Fruit fly (Drosophila melanogaster) whole organism, embryonic: ENCODE results near the gene mino.
A peak's percentile ranks its signal among the peaks of the same experiment; 100 is the strongest.

Source experiments
- Aef1 ChIP-seq: fragments of 200-800 bp; sonication (Bioruptor generic); IDR thresholded peaks from 3 replicates; pipeline ENCODE4 v1.3.6; 2022; ENCODE audit warnings: missing biosample characterization, missing genetic modification characterization
- Bdp1 ChIP-seq: fragments of 200-800 bp; sonication (Bioruptor generic); optimal IDR thresholded peaks from 3 replicates; lab custom pipeline; 2016; ENCODE audit warnings: missing biosample characterization, missing genetic modification characterization
- C15 ChIP-seq: fragments of 200-800 bp; sonication (Bioruptor generic); IDR thresholded peaks from 3 replicates; pipeline ENCODE4 v1.3.6; 2022; ENCODE audit warnings: missing biosample characterization, missing genetic modification characterization
- CG10321 ChIP-seq: fragments of 200-800 bp; sonication (Bioruptor generic); IDR thresholded peaks from 2 replicates; pipeline ENCODE4 v1.3.6; 2022; ENCODE audit warnings: missing biosample characterization, missing genetic modification characterization
- CG11504 ChIP-seq: fragments of 200-800 bp; sonication (Bioruptor generic); optimal IDR thresholded peaks from 3 replicates; lab custom pipeline; 2019; ENCODE audit warnings: missing biosample characterization, mild to moderate bottlenecking, missing genetic modification characterization, moderate library complexity
- CG11696 ChIP-seq: fragments of 200-800 bp; sonication (Bioruptor generic); IDR thresholded peaks from 2 replicates; pipeline ENCODE4 v1.3.6; 2022; ENCODE audit warnings: missing biosample characterization, missing genetic modification characterization
- CG13894 ChIP-seq: fragments of 200-800 bp; sonication (Bioruptor generic); optimal IDR thresholded peaks from 3 replicates; lab custom pipeline; 2018; ENCODE audit warnings: missing biosample characterization, mild to moderate bottlenecking, missing genetic modification characterization, moderate library complexity
- CG17359 ChIP-seq: fragments of 200-800 bp; sonication (Bioruptor generic); optimal IDR thresholded peaks from 3 replicates; lab custom pipeline; 2018; ENCODE audit warnings: missing biosample characterization, mild to moderate bottlenecking, missing genetic modification characterization, moderate library complexity
- CG1832 ChIP-seq: fragments of 200-800 bp; sonication (Bioruptor generic); optimal IDR thresholded peaks from 2 replicates; lab custom pipeline; 2017; ENCODE audit warnings: missing biosample characterization, mild to moderate bottlenecking, missing genetic modification characterization, inconsistent platforms
- CG2202 ChIP-seq: fragments of 200-800 bp; sonication (Bioruptor generic); optimal IDR thresholded peaks from 2 replicates; lab custom pipeline; 2018; ENCODE audit warnings: missing biosample characterization, mild to moderate bottlenecking, missing genetic modification characterization
- CG2889 ChIP-seq: fragments of 200-800 bp; sonication (Bioruptor generic); IDR thresholded peaks from 3 replicates; pipeline ENCODE4 v1.3.6; 2022; ENCODE audit warnings: missing biosample characterization, missing genetic modification characterization
- CG31365 ChIP-seq: fragments of 200-800 bp; sonication (Bioruptor generic); optimal IDR thresholded peaks from 2 replicates; lab custom pipeline; 2018; ENCODE audit warnings: missing biosample characterization, mild to moderate bottlenecking, missing genetic modification characterization
- CG3163 ChIP-seq: fragments of 200-800 bp; sonication (Bioruptor generic); optimal IDR thresholded peaks from 3 replicates; lab custom pipeline; 2016; ENCODE audit warnings: missing biosample characterization, missing genetic modification characterization
- CG33213 ChIP-seq: fragments of 200-800 bp; sonication (Bioruptor generic); optimal IDR thresholded peaks from 3 replicates; lab custom pipeline; 2016; ENCODE audit warnings: missing biosample characterization, missing genetic modification characterization
- CG6813 ChIP-seq: fragments of 200-800 bp; sonication (Bioruptor generic); optimal IDR thresholded peaks from 2 replicates; lab custom pipeline; 2017; ENCODE audit warnings: missing biosample characterization, missing genetic modification characterization, mild to moderate bottlenecking, moderate library complexity, missing genetic modification reagents
- CG8089 ChIP-seq: fragments of 200-800 bp; sonication (Bioruptor generic); optimal IDR thresholded peaks from 3 replicates; lab custom pipeline; 2016; ENCODE audit warnings: missing biosample characterization, missing genetic modification characterization
- CG8765 ChIP-seq: fragments of 200-800 bp; sonication (Bioruptor generic); IDR thresholded peaks from 2 replicates; pipeline ENCODE4 v1.3.6; 2022; ENCODE audit warnings: missing biosample characterization, missing genetic modification characterization
- CG8924 ChIP-seq: fragments of 200-800 bp; optimal IDR thresholded peaks from 3 replicates; lab custom pipeline; 2019; ENCODE audit warnings: missing biosample characterization, mild to moderate bottlenecking, missing genetic modification characterization, moderate library complexity
- CG8944 ChIP-seq: fragments of 200-800 bp; sonication (Bioruptor generic); optimal IDR thresholded peaks from 3 replicates; lab custom pipeline; 2016; ENCODE audit warnings: missing biosample characterization, missing genetic modification characterization
- Camta ChIP-seq: fragments of 200-800 bp; sonication (Bioruptor generic); optimal IDR thresholded peaks from 2 replicates; lab custom pipeline; 2016; ENCODE audit warnings: missing biosample characterization, missing genetic modification characterization
- D ChIP-seq, 2 experiments: fragments of 200-800 bp in 1 of 2; fragments of >200 bp in 1 of 2; sonication (Bioruptor generic) in 1 of 2; optimal IDR thresholded peaks; 2 replicates in 1 of 2; 3 replicates in 1 of 2; lab custom pipeline; 2017; ENCODE audit warnings: mild to moderate bottlenecking in 1 of 2, missing biosample characterization in 1 of 2, missing genetic modification characterization in 1 of 2, missing genetic modification reagents in 1 of 2
- Deaf1 ChIP-seq: fragments of 200-800 bp; optimal IDR thresholded peaks from 3 replicates; lab custom pipeline; 2019; ENCODE audit warnings: missing biosample characterization, mild to moderate bottlenecking, missing genetic modification characterization, moderate library complexity
- Dek ChIP-seq: fragments of 200-800 bp; sonication (Bioruptor generic); optimal IDR thresholded peaks from 3 replicates; lab custom pipeline; 2019; ENCODE audit warnings: missing biosample characterization, mild to moderate bottlenecking, missing genetic modification characterization, moderate library complexity
- Eip74EF ChIP-seq, 2 experiments: fragments of 200-800 bp in 1 of 2; fragments of >200 bp in 1 of 2; sonication (Bioruptor generic) in 1 of 2; optimal IDR thresholded peaks; 2 replicates each; lab custom pipeline; 2017 to 2019; ENCODE audit warnings: missing biosample characterization in 2 of 2, missing genetic modification characterization in 2 of 2, mild to moderate bottlenecking in 1 of 2, moderate library complexity in 1 of 2
- HmgD ChIP-seq: fragments of 200-800 bp; sonication (Bioruptor generic); optimal IDR thresholded peaks from 3 replicates; lab custom pipeline; 2016; ENCODE audit warnings: missing biosample characterization, missing genetic modification characterization
- Hr39 ChIP-seq: fragments of >200 bp; optimal IDR thresholded peaks from 2 replicates; lab custom pipeline; 2017
- Jarid2 ChIP-seq: fragments of 200-800 bp; sonication (Bioruptor generic); optimal IDR thresholded peaks from 3 replicates; lab custom pipeline; 2017; ENCODE audit warnings: mild to moderate bottlenecking, missing biosample characterization, missing genetic modification reagents, missing genetic modification characterization
- Mrtf ChIP-seq: fragments of 200-800 bp; sonication (Bioruptor generic); IDR thresholded peaks from 3 replicates; pipeline ENCODE4 v1.3.6; 2022; ENCODE audit warnings: missing biosample characterization, missing genetic modification characterization
- Rx ChIP-seq: fragments of 200-800 bp; sonication (Bioruptor generic); IDR thresholded peaks from 2 replicates; pipeline ENCODE4 v1.3.6; 2022; ENCODE audit warnings: missing biosample characterization, missing genetic modification characterization
- Sox102F ChIP-seq: fragments of 200-800 bp; sonication (Bioruptor generic); optimal IDR thresholded peaks from 2 replicates; lab custom pipeline; 2018; ENCODE audit warnings: missing biosample characterization, mild to moderate bottlenecking, missing genetic modification characterization, moderate library complexity
- TFAM ChIP-seq: fragments of 200-800 bp; sonication (Bioruptor generic); optimal IDR thresholded peaks from 2 replicates; lab custom pipeline; 2017; ENCODE audit warnings: missing biosample characterization, missing genetic modification characterization, inconsistent platforms
- Trl ChIP-seq, 3 experiments: fragments of >200 bp in 2 of 3; fragments of 200-800 bp in 1 of 3; sonication (Bioruptor generic) in 1 of 3; optimal IDR thresholded peaks; 2 replicates in 1 of 3; 3 replicates in 2 of 3; lab custom pipeline; 2016 to 2017; ENCODE audit warnings: missing biosample characterization in 1 of 3, missing genetic modification characterization in 1 of 3
- bbx ChIP-seq: fragments of 200-800 bp; sonication (Bioruptor generic); IDR thresholded peaks from 2 replicates; pipeline ENCODE4 v1.3.6; 2022; ENCODE audit warnings: missing biosample characterization, missing genetic modification characterization; ENCODE audit not compliant: partially characterized antibody
- br ChIP-seq: fragments of >200 bp; optimal IDR thresholded peaks from 2 replicates; lab custom pipeline; 2017
- bsh ChIP-seq, 2 experiments: fragments of 200-800 bp; sonication (Bioruptor generic); optimal IDR thresholded peaks; 2 replicates each; lab custom pipeline; 2017 to 2018; ENCODE audit warnings: mild to moderate bottlenecking in 2 of 2, missing biosample characterization in 2 of 2, missing genetic modification characterization in 2 of 2, moderate library complexity in 1 of 2
- chm ChIP-seq: fragments of 200-800 bp; sonication (Bioruptor generic); IDR thresholded peaks from 2 replicates; pipeline ENCODE4 v1.3.6; 2022; ENCODE audit warnings: missing biosample characterization, missing genetic modification characterization
- dati ChIP-seq: fragments of 200-800 bp; sonication (Bioruptor generic); IDR thresholded peaks from 2 replicates; pipeline ENCODE4 v1.3.6; 2022; ENCODE audit warnings: missing biosample characterization, missing genetic modification characterization
- fd64A ChIP-seq: fragments of 200-800 bp; sonication (Bioruptor generic); optimal IDR thresholded peaks from 3 replicates; lab custom pipeline; 2018; ENCODE audit warnings: missing biosample characterization, mild to moderate bottlenecking, missing genetic modification characterization
- insv ChIP-seq, 2 experiments: fragments of 200-800 bp; sonication (Bioruptor generic); optimal IDR thresholded peaks; 3 replicates each; lab custom pipeline; 2016 to 2018; ENCODE audit warnings: missing biosample characterization in 2 of 2, missing genetic modification characterization in 2 of 2
- nom ChIP-seq: fragments of 200-800 bp; sonication (Bioruptor generic); optimal IDR thresholded peaks from 2 replicates; lab custom pipeline; 2017; ENCODE audit warnings: missing biosample characterization, missing genetic modification characterization, mild to moderate bottlenecking, moderate library complexity, missing genetic modification reagents
- p53 ChIP-seq: fragments of 200-800 bp; sonication (Bioruptor generic); optimal IDR thresholded peaks from 2 replicates; lab custom pipeline; 2016; ENCODE audit warnings: missing biosample characterization, missing genetic modification characterization
- pnt ChIP-seq: fragments of 200-800 bp; sonication (Bioruptor generic); optimal IDR thresholded peaks from 3 replicates; lab custom pipeline; 2016; ENCODE audit warnings: missing biosample characterization, missing genetic modification characterization
- row ChIP-seq: fragments of 200-800 bp; sonication (Bioruptor generic); IDR thresholded peaks from 3 replicates; pipeline ENCODE4 v1.3.6; 2022; ENCODE audit warnings: missing biosample characterization, missing genetic modification characterization
- seq ChIP-seq: fragments of 200-800 bp; sonication (Bioruptor generic); IDR thresholded peaks from 2 replicates; pipeline ENCODE4 v1.3.6; 2022; ENCODE audit warnings: missing biosample characterization, missing genetic modification characterization
- sima ChIP-seq: fragments of 200-800 bp; sonication (Bioruptor generic); optimal IDR thresholded peaks from 2 replicates; lab custom pipeline; 2016; ENCODE audit warnings: missing biosample characterization, missing genetic modification characterization
- tna ChIP-seq: fragments of 200-800 bp; sonication (Bioruptor generic); IDR thresholded peaks from 2 replicates; pipeline ENCODE4 v1.3.6; 2022; ENCODE audit warnings: missing biosample characterization, missing genetic modification characterization; ENCODE audit not compliant: partially characterized antibody
- vnd ChIP-seq: fragments of 200-800 bp; sonication (Bioruptor generic); IDR thresholded peaks from 3 replicates; pipeline ENCODE4 v1.3.6; 2022; ENCODE audit warnings: missing biosample characterization, missing genetic modification characterization; ENCODE audit not compliant: partially characterized antibody
- zf30C ChIP-seq: fragments of 200-800 bp; sonication (Bioruptor generic); optimal IDR thresholded peaks from 3 replicates; lab custom pipeline; 2018; ENCODE audit warnings: missing biosample characterization, mild to moderate bottlenecking, missing genetic modification characterization
- zfh2 ChIP-seq: fragments of 200-800 bp; sonication (Bioruptor generic); optimal IDR thresholded peaks from 2 replicates; lab custom pipeline; 2016; ENCODE audit warnings: missing biosample characterization, missing genetic modification characterization

mino gene

dm6 chr3R:27922673-27923175 is 2.3 kb upstream of the mino start, which contains the start of gene RpL4 (continued):
- TF ChIP-seq sima (GFP tag; lab: Kevin White, UChicago): peak; percentile 8
- TF ChIP-seq C15 (GFP tag; lab: Robert Waterston, UW): peak; percentile 72; the same call in 1 of the 3 replicates
- peak; percentile 56 for TF ChIP-seq dati (GFP tag; lab: Robert Waterston, UW)
- TF ChIP-seq row: peak; percentile 73
- TF ChIP-seq HmgD (GFP tag; lab: Kevin White, UChicago): peak; percentile 42
- no peak for TF ChIP-seq Hr39
- peak; percentile 78 for TF ChIP-seq CG2202
- peak; percentile 72 for TF ChIP-seq seq (GFP tag; lab: Robert Waterston, UW)
- peak; percentile 50 for TF ChIP-seq Jarid2 (GFP tag; lab: Kevin White, UChicago)
- TF ChIP-seq Bdp1 (GFP tag; lab: Kevin White, UChicago): peak; percentile 66
- peak; percentile 81 for TF ChIP-seq fd64A (GFP tag; lab: Kevin White, UChicago)
- peak; percentile 77 for TF ChIP-seq p53 (GFP tag; lab: Kevin White, UChicago)
- peak; percentile 51; the same call in 1 of the 2 replicates for TF ChIP-seq CG10321 (GFP tag; lab: Robert Waterston, UW)
- TF ChIP-seq CG6813 (GFP tag; lab: Kevin White, UChicago): peak; percentile 93
- TF ChIP-seq tna (GFP tag; lab: Robert Waterston, UW): 0 out of 2 replicates have a peak, but pooled peaks have one; percentile 16
- TF ChIP-seq CG33213 (GFP tag; lab: Kevin White, UChicago): peak; percentile 98
- TF ChIP-seq Eip74EF (GFP tag; optimal IDR thresholded peaks at IDR 0.05; lab: Kevin White, UChicago): peak in 1 of 2 experiments; percentile 50
- no peak for TF ChIP-seq br (lab: Kevin White, UChicago)
- no peak for TF ChIP-seq vnd (GFP tag; lab: Robert Waterston, UW)
- TF ChIP-seq pnt: peak; percentile 24
- peak; percentile 39 for TF ChIP-seq zf30C (GFP tag; lab: Kevin White, UChicago)
- peak; percentile 42 for TF ChIP-seq CG8924 (tag; lab: Kevin White, UChicago)
- TF ChIP-seq zfh2 (GFP tag; lab: Kevin White, UChicago): peak; percentile 44
- TF ChIP-seq Aef1 (GFP tag; lab: Robert Waterston, UW): 0 out of 3 replicates have a peak, but pooled peaks have one; percentile 21
- peak; percentile 31 for TF ChIP-seq TFAM
- peak; percentile 94 for TF ChIP-seq chm (GFP tag; lab: Robert Waterston, UW)
- TF ChIP-seq CG17359: peak; percentile 73
- TF ChIP-seq CG11504 (tag; lab: Kevin White, UChicago): peak; percentile 71
- peak; percentile 27; the same call in 1 of the 2 replicates for TF ChIP-seq bbx (GFP tag; lab: Robert Waterston, UW)
- peak; percentile 53 for TF ChIP-seq Dek (tag; lab: Kevin White, UChicago)
- peak; percentile 78 for TF ChIP-seq CG8089 (GFP tag; lab: Kevin White, UChicago)
- TF ChIP-seq Mrtf (GFP tag; lab: Robert Waterston, UW): peak; percentile 50; the same call in 1 of the 3 replicates
- TF ChIP-seq insv (GFP tag; optimal IDR thresholded peaks at IDR 0.05; lab: Kevin White, UChicago): peak in 1 of 2 experiments; percentile 81
- peak; percentile 44 for TF ChIP-seq CG8944
- peak; percentile 89 for TF ChIP-seq Camta (GFP tag; lab: Kevin White, UChicago)
- no peak for TF ChIP-seq CG8765 (GFP tag; lab: Robert Waterston, UW)
- peak; percentile 74 for TF ChIP-seq CG11696 (GFP tag; lab: Robert Waterston, UW)
- peak; percentile 77 for TF ChIP-seq Rx
- no peak for TF ChIP-seq Trl (optimal IDR thresholded peaks at IDR 0.05; lab: Kevin White, UChicago)
- TF ChIP-seq Trl (GFP tag; optimal IDR thresholded peaks at IDR 0.05; lab: Kevin White, UChicago): peak; percentile 85
- TF ChIP-seq CG2889 (GFP tag; lab: Robert Waterston, UW): no peak
- TF ChIP-seq D (optimal IDR thresholded peaks at IDR 0.05; lab: Kevin White, UChicago): no peak
- peak; percentile 77 for TF ChIP-seq D (GFP tag; optimal IDR thresholded peaks at IDR 0.05; lab: Kevin White, UChicago)
- TF ChIP-seq CG1832 (GFP tag; lab: Kevin White, UChicago): no peak
- peak; percentile 90 for TF ChIP-seq nom (GFP tag; lab: Kevin White, UChicago)
- TF ChIP-seq bsh (GFP tag; optimal IDR thresholded peaks at IDR 0.05; lab: Kevin White, UChicago): peak; percentile 5 to 77
- TF ChIP-seq CG31365 (tag; lab: Kevin White, UChicago): peak; percentile 69
- peak; percentile 60 for TF ChIP-seq CG3163 (GFP tag; lab: Kevin White, UChicago)
- peak; percentile 71 for TF ChIP-seq CG13894 (tag; lab: Kevin White, UChicago)
- peak; percentile 17 for TF ChIP-seq Deaf1 (tag; lab: Kevin White, UChicago)
- peak; percentile 47 for TF ChIP-seq Sox102F (GFP tag; lab: Kevin White, UChicago)
